Worm (Caenorhabditis elegans) whole organism, L2 larva: Measurements from ENCODE around the gene mfsd-10.

Experiments
- C34F6.9 ChIP-seq: fragments of 150-350 bp; optimal IDR thresholded peaks from 2 replicates; lab custom pipeline; 2014; ENCODE audit warnings: missing biosample characterization, missing genetic modification characterization
- F13H6.1 ChIP-seq: sonication (generic microtip); optimal IDR thresholded peaks from 2 replicates; lab custom pipeline; 2016; ENCODE audit warnings: missing genetic modification characterization, missing compliant biosample characterization
- R02D3.7 ChIP-seq: fragments of 150-350 bp; optimal IDR thresholded peaks from 2 replicates; lab custom pipeline; 2014; ENCODE audit warnings: missing biosample characterization, missing genetic modification characterization
- ZK546.5 ChIP-seq: sonication (generic microtip); optimal IDR thresholded peaks from 2 replicates; lab custom pipeline; 2017; ENCODE audit warnings: missing biosample characterization, missing genetic modification characterization
- alr-1 ChIP-seq: fragments of 150-350 bp; optimal IDR thresholded peaks from 2 replicates; lab custom pipeline; 2014; ENCODE audit warnings: missing biosample characterization, missing genetic modification characterization
- aly-2 ChIP-seq: fragments of 150-350 bp; optimal IDR thresholded peaks from 2 replicates; lab custom pipeline; 2014; ENCODE audit warnings: missing biosample characterization, missing genetic modification characterization
- ama-1 ChIP-seq: fragments of 150-350 bp; optimal IDR thresholded peaks from 2 replicates; lab custom pipeline; 2018; ENCODE audit warnings: inconsistent platforms
- blmp-1 ChIP-seq: sonication (generic microtip); optimal IDR thresholded peaks from 2 replicates; lab custom pipeline; 2017; ENCODE audit warnings: missing genetic modification characterization, mild to moderate bottlenecking, missing compliant biosample characterization, antibody characterized with exemption, moderate library complexity; ENCODE audit not compliant: insufficient read depth
- ceh-82 ChIP-seq: fragments of 150-350 bp; optimal IDR thresholded peaks from 2 replicates; lab custom pipeline; 2014; ENCODE audit warnings: missing biosample characterization, missing genetic modification characterization
- crh-2 ChIP-seq: sonication (generic microtip); optimal IDR thresholded peaks from 2 replicates; lab custom pipeline; 2017; ENCODE audit warnings: missing biosample characterization, missing genetic modification characterization
- dmd-4 ChIP-seq: sonication (generic microtip); optimal IDR thresholded peaks from 2 replicates; lab custom pipeline; 2017; ENCODE audit warnings: missing biosample characterization, missing genetic modification characterization
- egl-27 ChIP-seq: sonication (generic microtip); optimal IDR thresholded peaks from 3 replicates; lab custom pipeline; 2017; ENCODE audit warnings: missing biosample characterization, missing genetic modification reagents, missing genetic modification characterization
- elt-3 ChIP-seq: sonication (generic microtip); optimal IDR thresholded peaks from 2 replicates; lab custom pipeline; 2017; ENCODE audit warnings: missing biosample characterization, missing genetic modification characterization
- fos-1 ChIP-seq: fragments of 150-350 bp; optimal IDR thresholded peaks from 2 replicates; lab custom pipeline; 2014; ENCODE audit warnings: missing biosample characterization, missing genetic modification characterization
- gmeb-1 ChIP-seq: fragments of 150-350 bp; optimal IDR thresholded peaks from 2 replicates; lab custom pipeline; 2014; ENCODE audit warnings: missing biosample characterization, missing genetic modification characterization
- lin-11 ChIP-seq: fragments of 150-350 bp; sonication (generic microtip); optimal IDR thresholded peaks from 2 replicates; lab custom pipeline; 2014; ENCODE audit warnings: missing biosample characterization, missing genetic modification characterization, inconsistent platforms, mixed read lengths
- lin-39 ChIP-seq: fragments of 150-350 bp; optimal IDR thresholded peaks from 2 replicates; lab custom pipeline; 2014; ENCODE audit warnings: missing biosample characterization, missing genetic modification reagents, missing genetic modification characterization
- mbf-1 ChIP-seq: sonication (generic microtip); optimal IDR thresholded peaks from 2 replicates; lab custom pipeline; 2017; ENCODE audit warnings: missing biosample characterization, missing genetic modification characterization
- nhr-10 ChIP-seq: sonication (generic microtip); optimal IDR thresholded peaks from 2 replicates; lab custom pipeline; 2017; ENCODE audit warnings: missing biosample characterization, missing genetic modification characterization
- nhr-11 ChIP-seq: fragments of 150-350 bp; optimal IDR thresholded peaks from 2 replicates; lab custom pipeline; 2014; ENCODE audit warnings: missing biosample characterization, missing genetic modification characterization
- nhr-21 ChIP-seq: fragments of 150-350 bp; optimal IDR thresholded peaks from 2 replicates; lab custom pipeline; 2014; ENCODE audit warnings: missing biosample characterization, missing genetic modification characterization
- nhr-23 ChIP-seq: fragments of 150-350 bp; optimal IDR thresholded peaks from 2 replicates; lab custom pipeline; 2014; ENCODE audit warnings: missing biosample characterization, missing genetic modification reagents, missing genetic modification characterization
- nhr-237 ChIP-seq: fragments of 150-350 bp; optimal IDR thresholded peaks from 2 replicates; lab custom pipeline; 2014; ENCODE audit warnings: missing biosample characterization, missing genetic modification characterization
- nhr-25 ChIP-seq: fragments of 150-350 bp; sonication (generic microtip); optimal IDR thresholded peaks from 3 replicates; lab custom pipeline; 2014; ENCODE audit warnings: missing biosample characterization, missing genetic modification characterization
- nhr-6 ChIP-seq: fragments of 150-350 bp; optimal IDR thresholded peaks from 2 replicates; lab custom pipeline; 2014; ENCODE audit warnings: missing biosample characterization, missing genetic modification characterization
- nhr-77 ChIP-seq: fragments of 150-350 bp; optimal IDR thresholded peaks from 2 replicates; lab custom pipeline; 2014; ENCODE audit warnings: missing biosample characterization, missing genetic modification characterization
- peb-1 ChIP-seq: fragments of 150-350 bp; optimal IDR thresholded peaks from 2 replicates; lab custom pipeline; 2014; ENCODE audit warnings: missing biosample characterization, missing genetic modification characterization
- sem-4 ChIP-seq: fragments of 150-350 bp; optimal IDR thresholded peaks from 2 replicates; lab custom pipeline; 2014; ENCODE audit warnings: missing biosample characterization, missing genetic modification reagents, missing genetic modification characterization
- skn-1 ChIP-seq: sonication (generic microtip); optimal IDR thresholded peaks from 2 replicates; lab custom pipeline; 2017; ENCODE audit warnings: missing biosample characterization, missing genetic modification characterization
- sma-3 ChIP-seq: sonication (generic microtip); optimal IDR thresholded peaks from 2 replicates; lab custom pipeline; 2016; ENCODE audit warnings: missing genetic modification reagents, missing genetic modification characterization, missing compliant biosample characterization
- sma-9 ChIP-seq, 2 experiments: fragments of 150-350 bp in 1 of 2; sonication (generic microtip) in 1 of 2; optimal IDR thresholded peaks; 2 replicates each; lab custom pipeline; 2014 to 2016; ENCODE audit warnings: missing genetic modification characterization in 2 of 2, mild to moderate bottlenecking in 1 of 2, missing biosample characterization in 1 of 2, missing compliant biosample characterization in 1 of 2, missing genetic modification reagents in 1 of 2, moderate library complexity in 1 of 2
- snpc-4 ChIP-seq: fragments of 150-350 bp; optimal IDR thresholded peaks from 2 replicates; lab custom pipeline; 2014; ENCODE audit warnings: missing biosample characterization, missing genetic modification characterization
- unc-55 ChIP-seq: fragments of 150-350 bp; sonication (generic microtip); optimal IDR thresholded peaks from 3 replicates; lab custom pipeline; 2014; ENCODE audit warnings: missing biosample characterization, missing genetic modification reagents, missing genetic modification characterization
- unc-62 ChIP-seq: fragments of 150-350 bp; optimal IDR thresholded peaks from 2 replicates; lab custom pipeline; 2014; ENCODE audit warnings: missing biosample characterization, missing genetic modification reagents, missing genetic modification characterization
- zag-1 ChIP-seq: fragments of 150-350 bp; optimal IDR thresholded peaks from 2 replicates; lab custom pipeline; 2014; ENCODE audit warnings: missing biosample characterization, missing genetic modification characterization
- ztf-4 ChIP-seq: fragments of 150-350 bp; optimal IDR thresholded peaks from 2 replicates; lab custom pipeline; 2014; ENCODE audit warnings: missing biosample characterization, missing genetic modification characterization

Gene mfsd-10

ce11 chrX:17381975-17382374 is 13.5 kb upstream of the mfsd-10 start, which contains the start of gene F10D7.4:
TSS of gene F10D7.4 (minus strand) at chrX:17382075.
- no peak for TF ChIP-seq mbf-1 (tag; lab: Kevin White, UChicago)
- no peak for TF ChIP-seq elt-3 (tag; lab: Kevin White, UChicago)
- no peak for TF ChIP-seq lin-39 (tag; lab: Kevin White, UChicago)
- TF ChIP-seq nhr-10 (tag; lab: Kevin White, UChicago), result no peak
- no peak for TF ChIP-seq nhr-11 (tag; lab: Kevin White, UChicago)
- no peak for TF ChIP-seq R02D3.7
- TF ChIP-seq ceh-82, result no peak
- no peak for TF ChIP-seq gmeb-1 (tag; lab: Kevin White, UChicago)
- TF ChIP-seq ama-1 (lab: Kevin White, UChicago), result no peak
- no peak for TF ChIP-seq alr-1 (tag; lab: Kevin White, UChicago)
- no peak for TF ChIP-seq aly-2
- TF ChIP-seq nhr-6 (tag; lab: Kevin White, UChicago), result no peak
- TF ChIP-seq nhr-237 (tag; lab: Kevin White, UChicago), result no peak
- TF ChIP-seq crh-2 (tag; lab: Kevin White, UChicago), result no peak
- TF ChIP-seq dmd-4, result no peak
- no peak for TF ChIP-seq C34F6.9 (tag; lab: Kevin White, UChicago)

- TF ChIP-seq lin-39 (tag; lab: Kevin White, UChicago) (no peak), F13H6.1 (tag; lab: Kevin White, UChicago) (no peak), ama-1 (lab: Kevin White, UChicago) (no peak), nhr-77 (no peak), egl-27 (tag; lab: Kevin White, UChicago) (no peak), lin-11 (tag; lab: Kevin White, UChicago) (no peak), ZK546.5 (tag; lab: Kevin White, UChicago) (no peak)
Measured at ce11 chrX:17379675-17380074, 11.2 kb upstream of the mfsd-10 start, which contains the start of gene F10D7.10. TSS of gene F10D7.10 (minus strand) at chrX:17379775.

ce11 chrX:17378996-17379395 is 10.6 kb upstream of the mfsd-10 start:
- TF ChIP-seq unc-55 (GFP tag; lab: Kevin White, UChicago) (no peak), fos-1 (tag; lab: Kevin White, UChicago) (peak; percentile 38)

ce11 chrX:17375877-17376276 is 7.4 kb upstream of the mfsd-10 start:
- TF ChIP-seq fos-1 (tag; lab: Kevin White, UChicago), result peak; percentile 16
- TF ChIP-seq sem-4 (tag; lab: Kevin White, UChicago), result no peak
- TF ChIP-seq, all 48 proteins: peak for 1

ce11 chrX:17374534-17374933 is 6.1 kb upstream of the mfsd-10 start, which contains the start of gene F10D7.3:
TSS of gene F10D7.3 (minus strand) at chrX:17374634.
- TF ChIP-seq peb-1 (tag; lab: Kevin White, UChicago) (no peak), sma-3 (GFP tag; lab: Kevin White, UChicago) (no peak), nhr-10 (tag; lab: Kevin White, UChicago) (no peak), sem-4 (tag; lab: Kevin White, UChicago) (no peak), C34F6.9 (tag; lab: Kevin White, UChicago) (no peak), nhr-25 (tag; lab: Kevin White, UChicago) (no peak), ZK546.5 (tag; lab: Kevin White, UChicago) (no peak), nhr-21 (tag; lab: Kevin White, UChicago) (no peak), blmp-1 (tag; lab: Kevin White, UChicago) (no peak), crh-2 (tag; lab: Kevin White, UChicago) (no peak), zag-1 (no peak), ama-1 (lab: Kevin White, UChicago) (no peak), unc-55 (GFP tag; lab: Kevin White, UChicago) (no peak), dmd-4 (no peak), elt-3 (tag; lab: Kevin White, UChicago) (no peak), snpc-4 (no peak)

ce11 chrX:17373955-17374354 is 5.5 kb upstream of the mfsd-10 start:
- TF ChIP-seq snpc-4, result no peak
- no peak for TF ChIP-seq unc-62
- no peak for TF ChIP-seq dmd-4
- TF ChIP-seq lin-11 (tag; lab: Kevin White, UChicago), result no peak
- no peak for TF ChIP-seq skn-1
- no peak for TF ChIP-seq ceh-82
- no peak for TF ChIP-seq unc-55 (GFP tag; lab: Kevin White, UChicago)
- no peak for TF ChIP-seq lin-39 (tag; lab: Kevin White, UChicago)
- no peak for TF ChIP-seq nhr-10 (tag; lab: Kevin White, UChicago)
- TF ChIP-seq F13H6.1 (tag; lab: Kevin White, UChicago), result no peak
- no peak for TF ChIP-seq alr-1 (tag; lab: Kevin White, UChicago)
- peak; percentile 53 for TF ChIP-seq sma-3 (GFP tag; lab: Kevin White, UChicago)
- peak; percentile 44 for TF ChIP-seq sma-9 (GFP tag; optimal IDR thresholded peaks at IDR 0.05; lab: Kevin White, UChicago)
- TF ChIP-seq sma-9 (tag; optimal IDR thresholded peaks at IDR 0.05; lab: Kevin White, UChicago), result no peak
- no peak for TF ChIP-seq nhr-23 (tag; lab: Kevin White, UChicago)
- TF ChIP-seq peb-1 (tag; lab: Kevin White, UChicago), result no peak
- no peak for TF ChIP-seq ztf-4
